Worm (Caenorhabditis elegans) whole organism, L4 larva: ENCODE data around the gene R11E3.1.

Experiments used
- D1046.2 ChIP-seq: fragments of 200-800 bp; sonication (Bioruptor generic); IDR thresholded peaks from 2 replicates; pipeline ENCODE4 v1.3.6; 2022; ENCODE audit warnings: missing genetic modification characterization, missing compliant biosample characterization
- F26F4.8 ChIP-seq: fragments of 200-800 bp; sonication (Bioruptor generic); conservative IDR thresholded peaks from 2 replicates; pipeline ENCODE4 v1.3.6; 2022; ENCODE audit warnings: missing genetic modification characterization, missing compliant biosample characterization
- F37D6.2 ChIP-seq: sonication (generic microtip); optimal IDR thresholded peaks from 2 replicates; lab custom pipeline; 2016; ENCODE audit warnings: mild to moderate bottlenecking, missing genetic modification characterization, missing compliant biosample characterization
- F49E8.2 ChIP-seq: sonication (generic microtip); optimal IDR thresholded peaks from 2 replicates; lab custom pipeline; 2016; ENCODE audit warnings: missing compliant biosample characterization, mild to moderate bottlenecking, missing genetic modification characterization, borderline replicate concordance
- R02D3.7 ChIP-seq: fragments of 150-350 bp; sonication (generic microtip); optimal IDR thresholded peaks from 3 replicates; lab custom pipeline; 2014; ENCODE audit warnings: missing biosample characterization, missing genetic modification characterization
- T20F7.1 ChIP-seq: fragments of 200-800 bp; sonication (Bioruptor generic); optimal IDR thresholded peaks from 2 replicates; lab custom pipeline; 2018; ENCODE audit warnings: mild to moderate bottlenecking, missing genetic modification characterization, missing compliant biosample characterization
- Y105C5A.15 ChIP-seq: fragments of 200-800 bp; sonication (Bioruptor generic); IDR thresholded peaks from 2 replicates; pipeline ENCODE4 v1.3.6; 2022; ENCODE audit warnings: missing genetic modification characterization, missing compliant biosample characterization
- Y48G9A.11 ChIP-seq: fragments of 200-800 bp; sonication (Bioruptor generic); IDR thresholded peaks from 2 replicates; pipeline ENCODE4 v1.3.6; 2022; ENCODE audit warnings: missing genetic modification reagents, missing genetic modification characterization, missing compliant biosample characterization
- Y75B8A.6 ChIP-seq: fragments of 200-800 bp; sonication (Bioruptor generic); IDR thresholded peaks from 2 replicates; pipeline ENCODE4 v1.3.6; 2022; ENCODE audit warnings: missing genetic modification reagents, missing genetic modification characterization, missing compliant biosample characterization
- ZK337.2 ChIP-seq: fragments of 200-800 bp; sonication (Bioruptor generic); IDR thresholded peaks from 2 replicates; pipeline ENCODE4 v1.3.6; 2022; ENCODE audit warnings: missing genetic modification reagents, missing genetic modification characterization, missing compliant biosample characterization
- aha-1 ChIP-seq: fragments of 150-350 bp; peaks from one replicate; lab custom pipeline; 2014; ENCODE audit warnings: missing biosample characterization, missing genetic modification characterization
- arid-1 ChIP-seq: fragments of 200-800 bp; sonication (Bioruptor generic); conservative IDR thresholded peaks from 2 replicates; pipeline ENCODE4 v1.3.6; 2022; ENCODE audit warnings: missing genetic modification reagents, missing genetic modification characterization, missing compliant biosample characterization
- attf-4 ChIP-seq: sonication (generic microtip); optimal IDR thresholded peaks from 3 replicates; lab custom pipeline; 2017; ENCODE audit warnings: missing biosample characterization, missing genetic modification characterization
- ceh-32 ChIP-seq: sonication (generic microtip); optimal IDR thresholded peaks from 2 replicates; lab custom pipeline; 2016; ENCODE audit warnings: mild to moderate bottlenecking, missing genetic modification characterization, missing compliant biosample characterization; ENCODE audit not compliant: poor library complexity
- ceh-44 ChIP-seq: fragments of 200-800 bp; sonication (Bioruptor generic); IDR thresholded peaks from 2 replicates; pipeline ENCODE4 v1.3.6; 2022; ENCODE audit warnings: missing genetic modification reagents, missing genetic modification characterization, missing compliant biosample characterization
- ceh-82 ChIP-seq: sonication (generic microtip); optimal IDR thresholded peaks from 2 replicates; lab custom pipeline; 2017; ENCODE audit warnings: missing biosample characterization, missing genetic modification characterization
- ces-1 ChIP-seq: fragments of 150-350 bp; sonication (generic microtip); optimal IDR thresholded peaks from 4 replicates; lab custom pipeline; 2014; ENCODE audit warnings: missing biosample characterization, missing genetic modification reagents, missing genetic modification characterization
- daf-8 ChIP-seq: fragments of 200-800 bp; sonication (Bioruptor generic); IDR thresholded peaks from 2 replicates; pipeline ENCODE4 v1.3.6; 2022; ENCODE audit warnings: missing genetic modification characterization, missing compliant biosample characterization
- dmd-6 ChIP-seq: fragments of 200-800 bp; sonication (Bioruptor generic); IDR thresholded peaks from 2 replicates; pipeline ENCODE4 v1.3.6; 2022; ENCODE audit warnings: missing genetic modification reagents, missing genetic modification characterization, missing compliant biosample characterization
- dmd-9 ChIP-seq: fragments of 200-800 bp; sonication (Bioruptor generic); IDR thresholded peaks from 2 replicates; pipeline ENCODE4 v1.3.6; 2022; ENCODE audit warnings: missing genetic modification reagents, missing genetic modification characterization, missing compliant biosample characterization
- duxl-1 ChIP-seq: sonication (generic microtip); optimal IDR thresholded peaks from 2 replicates; lab custom pipeline; 2016; ENCODE audit warnings: mild to moderate bottlenecking, missing genetic modification characterization, moderate library complexity, missing compliant biosample characterization; ENCODE audit not compliant: poor library complexity
- dve-1 ChIP-seq: sonication (generic microtip); optimal IDR thresholded peaks from 2 replicates; lab custom pipeline; 2017; ENCODE audit warnings: antibody characterized with exemption, mild to moderate bottlenecking, missing genetic modification characterization, missing compliant biosample characterization; ENCODE audit not compliant: insufficient read depth
- fos-1 ChIP-seq: fragments of 150-350 bp; optimal IDR thresholded peaks from 2 replicates; lab custom pipeline; 2014; ENCODE audit warnings: missing biosample characterization, missing genetic modification characterization
- hif-1 ChIP-seq, 2 experiments: sonication (generic microtip); optimal IDR thresholded peaks; 2 replicates each; lab custom pipeline; 2016 to 2017; ENCODE audit warnings: missing compliant biosample characterization in 2 of 2, missing genetic modification characterization in 2 of 2, missing genetic modification reagents in 2 of 2, missing genotype in 2 of 2, mild to moderate bottlenecking in 1 of 2
- hlh-11 ChIP-seq: fragments of 200-800 bp; sonication (Bioruptor generic); optimal IDR thresholded peaks from 2 replicates; lab custom pipeline; 2018; ENCODE audit warnings: mild to moderate bottlenecking, missing genetic modification characterization, missing compliant biosample characterization
- hlh-30 ChIP-seq: sonication (generic microtip); optimal IDR thresholded peaks from 2 replicates; lab custom pipeline; 2017; ENCODE audit warnings: antibody characterized with exemption, mild to moderate bottlenecking, missing genetic modification characterization, missing compliant biosample characterization; ENCODE audit not compliant: insufficient read depth
- lin-1 ChIP-seq: fragments of 200-800 bp; sonication (Bioruptor generic); IDR thresholded peaks from 2 replicates; pipeline ENCODE4 v1.3.6; 2022; ENCODE audit warnings: missing genetic modification reagents, missing genetic modification characterization, missing compliant biosample characterization
- lin-15B ChIP-seq: fragments of 150-350 bp; sonication (generic microtip); optimal IDR thresholded peaks from 3 replicates; lab custom pipeline; 2014; ENCODE audit warnings: missing biosample characterization, missing genetic modification characterization
- lir-3 ChIP-seq: sonication (generic microtip); optimal IDR thresholded peaks from 2 replicates; lab custom pipeline; 2016; ENCODE audit warnings: mild to moderate bottlenecking, missing genetic modification characterization, missing compliant biosample characterization
- madf-5 ChIP-seq, 2 experiments: fragments of 200-800 bp; sonication (Bioruptor generic); IDR thresholded peaks; 2 replicates each; pipeline ENCODE4 v1.3.6; 2022; ENCODE audit warnings: missing compliant biosample characterization in 2 of 2, missing genetic modification characterization in 2 of 2
- mdt-29 ChIP-seq: fragments of 200-800 bp; sonication (Bioruptor generic); IDR thresholded peaks from 2 replicates; pipeline ENCODE4 v1.3.6; 2022; ENCODE audit warnings: missing genetic modification reagents, missing genetic modification characterization, missing compliant biosample characterization
- mep-1 ChIP-seq: fragments of 150-350 bp; sonication (generic microtip); optimal IDR thresholded peaks from 3 replicates; lab custom pipeline; 2014; ENCODE audit warnings: missing biosample characterization, missing genetic modification characterization
- mes-2 ChIP-seq: sonication (generic microtip); optimal IDR thresholded peaks from 2 replicates; lab custom pipeline; 2016; ENCODE audit warnings: missing genotype, mild to moderate bottlenecking, missing genetic modification characterization, missing compliant biosample characterization; ENCODE audit not compliant: poor library complexity, severe bottlenecking
- mxl-2 ChIP-seq: fragments of 200-800 bp; sonication (Bioruptor generic); conservative IDR thresholded peaks from 2 replicates; pipeline ENCODE4 v1.3.6; 2022; ENCODE audit warnings: missing genetic modification reagents, missing genetic modification characterization, missing compliant biosample characterization
- mxl-3 ChIP-seq: fragments of 200-800 bp; sonication (Bioruptor generic); optimal IDR thresholded peaks from 2 replicates; lab custom pipeline; 2018; ENCODE audit warnings: mild to moderate bottlenecking, missing genetic modification characterization, missing compliant biosample characterization
- nhr-10 ChIP-seq: fragments of 150-350 bp; optimal IDR thresholded peaks from 2 replicates; lab custom pipeline; 2014; ENCODE audit warnings: missing biosample characterization, missing genetic modification characterization
- nhr-11 ChIP-seq: fragments of 150-350 bp; optimal IDR thresholded peaks from 2 replicates; lab custom pipeline; 2014; ENCODE audit warnings: missing biosample characterization, missing genetic modification characterization
- nhr-111 ChIP-seq: fragments of 200-800 bp; sonication (Bioruptor generic); optimal IDR thresholded peaks from 2 replicates; lab custom pipeline; 2018; ENCODE audit warnings: mild to moderate bottlenecking, missing genetic modification characterization, missing compliant biosample characterization
- nhr-6 ChIP-seq: fragments of 150-350 bp; optimal IDR thresholded peaks from 2 replicates; lab custom pipeline; 2014; ENCODE audit warnings: missing biosample characterization, missing genetic modification characterization
- nhr-77 ChIP-seq: fragments of 150-350 bp; optimal IDR thresholded peaks from 2 replicates; lab custom pipeline; 2014; ENCODE audit warnings: missing biosample characterization, missing genetic modification characterization
- php-3 ChIP-seq: fragments of 200-800 bp; sonication (Bioruptor generic); IDR thresholded peaks from 2 replicates; pipeline ENCODE4 v1.3.6; 2022; ENCODE audit warnings: missing genetic modification reagents, missing genetic modification characterization, missing compliant biosample characterization
- pqm-1 ChIP-seq: sonication (generic microtip); optimal IDR thresholded peaks from 2 replicates; lab custom pipeline; 2017; ENCODE audit warnings: missing biosample characterization, missing genetic modification characterization
- sdz-12 ChIP-seq: fragments of 200-800 bp; sonication (Bioruptor generic); optimal IDR thresholded peaks from 2 replicates; lab custom pipeline; 2018; ENCODE audit warnings: mild to moderate bottlenecking, missing genetic modification characterization, missing compliant biosample characterization
- skn-1 ChIP-seq: fragments of 150-350 bp; optimal IDR thresholded peaks from 2 replicates; lab custom pipeline; 2014; ENCODE audit warnings: missing biosample characterization, missing genetic modification characterization
- snpc-1.2 ChIP-seq: fragments of 200-800 bp; sonication (Bioruptor generic); IDR thresholded peaks from 2 replicates; pipeline ENCODE4 v1.3.6; 2022; ENCODE audit warnings: missing genetic modification reagents, missing genetic modification characterization, missing compliant biosample characterization
- snpc-4 ChIP-seq: fragments of 150-350 bp; optimal IDR thresholded peaks from 2 replicates; lab custom pipeline; 2014; ENCODE audit warnings: missing biosample characterization, missing genetic modification characterization
- spr-3 ChIP-seq: fragments of 200-800 bp; sonication (Bioruptor generic); optimal IDR thresholded peaks from 2 replicates; lab custom pipeline; 2018; ENCODE audit warnings: mild to moderate bottlenecking, missing genetic modification characterization, missing compliant biosample characterization
- tra-1 ChIP-seq: fragments of 200-800 bp; sonication (Bioruptor generic); IDR thresholded peaks from 2 replicates; pipeline ENCODE4 v1.3.6; 2022; ENCODE audit warnings: missing genetic modification reagents, missing genetic modification characterization, missing compliant biosample characterization
- unc-39 ChIP-seq: sonication (generic microtip); optimal IDR thresholded peaks from 2 replicates; lab custom pipeline; 2017; ENCODE audit warnings: missing biosample characterization, missing genetic modification characterization
- zag-1 ChIP-seq: fragments of 150-350 bp; optimal IDR thresholded peaks from 2 replicates; lab custom pipeline; 2014; ENCODE audit warnings: missing biosample characterization, missing genetic modification characterization
- zfp-2 ChIP-seq: sonication (generic microtip); optimal IDR thresholded peaks from 2 replicates; lab custom pipeline; 2016; ENCODE audit warnings: mild to moderate bottlenecking, missing genetic modification characterization, missing compliant biosample characterization
- zip-11 ChIP-seq: fragments of 200-800 bp; sonication (Bioruptor generic); IDR thresholded peaks from 2 replicates; pipeline ENCODE4 v1.3.6; 2022; ENCODE audit warnings: missing genetic modification characterization, missing compliant biosample characterization

R11E3.1 gene

ce11 chrIV:4745422-4745821 is 44.1 kb upstream of the R11E3.1 start, which contains the start of gene timm-17B.1:
Gene timm-17B.1, minus strand, starts transcription at chrIV:4745492.
- TF ChIP-seq mxl-2 (GFP tag; lab: Robert Waterston, UW) (no peak), zag-1 (tag; lab: Kevin White, UChicago) (no peak), nhr-11 (peak; percentile 22), F49E8.2 (no peak), fos-1 (tag; lab: Kevin White, UChicago) (no peak), mep-1 (peak; percentile 73), Y48G9A.11 (GFP tag; lab: Robert Waterston, UW) (no peak), ceh-44 (GFP tag; lab: Robert Waterston, UW) (no peak), dmd-9 (GFP tag; lab: Robert Waterston, UW) (no peak), aha-1 (tag; lab: Kevin White, UChicago) (no peak), hlh-30 (tag; lab: Kevin White, UChicago) (peak; percentile 59), madf-5 (GFP tag; IDR thresholded peaks at IDR 0.05; lab: Robert Waterston, UW) (no peak), dve-1 (tag; lab: Kevin White, UChicago) (peak; percentile 79), hlh-11 (tag; lab: Kevin White, UChicago) (peak; percentile 57), F37D6.2 (tag; lab: Kevin White, UChicago) (peak; percentile 45), unc-39 (no peak), arid-1 (no peak), D1046.2 (GFP tag; lab: Robert Waterston, UW) (no peak), Y105C5A.15 (GFP tag; lab: Robert Waterston, UW) (no peak), ZK337.2 (GFP tag; lab: Robert Waterston, UW) (no peak), nhr-10 (no peak), ceh-32 (tag; lab: Kevin White, UChicago) (no peak), nhr-6 (tag; lab: Kevin White, UChicago) (no peak), spr-3 (GFP tag; lab: Kevin White, UChicago) (no peak), mes-2 (tag; lab: Kevin White, UChicago) (peak; percentile 72), nhr-111 (GFP tag; lab: Kevin White, UChicago) (no peak), mdt-29 (GFP tag; lab: Robert Waterston, UW) (no peak), attf-4 (tag; lab: Kevin White, UChicago) (no peak), ces-1 (GFP tag; lab: Kevin White, UChicago) (no peak), tra-1 (GFP tag; lab: Robert Waterston, UW) (no peak), php-3 (GFP tag; lab: Robert Waterston, UW) (no peak), dmd-6 (0 out of 2 replicates have a peak, but pooled peaks have one; percentile 21), F26F4.8 (GFP tag; lab: Robert Waterston, UW) (no peak), duxl-1 (peak; percentile 45), sdz-12 (GFP tag; lab: Kevin White, UChicago) (no peak), zip-11 (no peak), Y75B8A.6 (no peak), lir-3 (tag; lab: Kevin White, UChicago) (no peak), T20F7.1 (GFP tag; lab: Kevin White, UChicago) (peak; percentile 46), pqm-1 (tag; lab: Kevin White, UChicago) (no peak), skn-1 (no peak), daf-8 (GFP tag; lab: Robert Waterston, UW) (no peak), zfp-2 (no peak), lin-15B (tag; lab: Kevin White, UChicago) (no peak), snpc-4 (tag; lab: Kevin White, UChicago) (no peak), ceh-82 (tag; lab: Kevin White, UChicago) (no peak), R02D3.7 (no peak), snpc-1.2 (GFP tag; lab: Robert Waterston, UW) (peak; percentile 64; the same call in 1 of the 2 replicates), nhr-77 (tag; lab: Kevin White, UChicago) (peak; percentile 30), hif-1 (tag; optimal IDR thresholded peaks at IDR 0.05; lab: Kevin White, UChicago) (no peak), mxl-3 (no peak), lin-1 (GFP tag; lab: Robert Waterston, UW) (no peak)
